Fruit fly (Drosophila melanogaster): ENCODE data around the gene CG11970.

Gene CG11970

DNA sequence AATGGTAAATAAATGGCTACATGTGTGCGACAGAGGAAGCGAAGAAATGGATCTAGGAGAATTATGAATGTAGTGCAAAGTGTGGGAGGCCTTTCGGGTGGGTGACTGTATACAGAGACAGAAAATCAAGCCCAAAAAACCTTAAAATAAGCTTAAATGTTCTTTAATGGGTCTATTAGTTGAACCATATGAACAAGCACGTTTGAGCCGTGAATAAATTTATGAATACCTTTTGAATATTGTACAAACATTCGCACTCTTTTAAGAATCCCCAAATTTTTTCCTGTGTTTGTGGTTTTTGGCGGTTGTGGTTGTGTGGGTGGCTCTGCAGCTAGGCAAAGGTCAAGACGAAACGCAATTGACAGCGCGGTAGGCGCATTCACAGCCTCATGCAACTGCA, 17.9 kb upstream of the CG11970 start:
- TF ChIP-seq CG7045 (GFP tag; optimal IDR thresholded peaks at IDR 0.05) (no peak), kay (GFP tag; ENCODE audit: borderline replicate concordance) (no peak), pad (GFP tag; optimal IDR thresholded peaks at IDR 0.05) (no peak), CG14711 (tag; optimal IDR thresholded peaks at IDR 0.05) (no peak), Clk (GFP tag; optimal IDR thresholded peaks at IDR 0.05) (no peak), CG7101 (tag; optimal IDR thresholded peaks at IDR 0.05) (no peak), Hr96 (GFP tag; optimal IDR thresholded peaks at IDR 0.05) (no peak), CG1620 (GFP tag; optimal IDR thresholded peaks at IDR 0.05) (no peak)

DNA sequence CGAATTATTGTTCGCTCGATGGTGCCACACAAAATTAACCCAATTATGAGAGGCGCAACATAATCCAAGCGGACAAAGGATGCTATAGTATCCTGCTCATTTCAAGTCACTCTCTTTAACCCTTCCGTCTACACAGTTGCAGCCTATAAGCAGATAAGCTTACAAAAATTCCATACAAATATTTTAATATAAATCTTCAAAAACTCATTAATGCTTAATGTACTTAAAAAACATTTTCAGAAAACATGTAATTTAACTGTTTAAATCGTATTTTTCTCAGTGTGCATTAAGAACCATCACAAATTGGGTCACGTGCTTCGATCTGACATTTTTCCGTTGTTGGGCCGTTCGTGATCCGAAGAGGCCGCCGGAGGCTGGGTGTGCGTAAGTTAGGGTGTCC, 15.7 kb upstream of the CG11970 start:
- TF ChIP-seq CG5204 (GFP tag; optimal IDR thresholded peaks at IDR 0.05) (no peak), CG7045 (GFP tag; optimal IDR thresholded peaks at IDR 0.05) (no peak), Mnt (GFP tag; optimal IDR thresholded peaks at IDR 0.05) (no peak), Hr96 (GFP tag; optimal IDR thresholded peaks at IDR 0.05) (no peak), cnc (optimal IDR thresholded peaks at IDR 0.05) (no peak), Clk (GFP tag; optimal IDR thresholded peaks at IDR 0.05) (no peak), CG14711 (tag; optimal IDR thresholded peaks at IDR 0.05) (no peak), Crg-1 (GFP tag; optimal IDR thresholded peaks at IDR 0.05) (no peak)

DNA sequence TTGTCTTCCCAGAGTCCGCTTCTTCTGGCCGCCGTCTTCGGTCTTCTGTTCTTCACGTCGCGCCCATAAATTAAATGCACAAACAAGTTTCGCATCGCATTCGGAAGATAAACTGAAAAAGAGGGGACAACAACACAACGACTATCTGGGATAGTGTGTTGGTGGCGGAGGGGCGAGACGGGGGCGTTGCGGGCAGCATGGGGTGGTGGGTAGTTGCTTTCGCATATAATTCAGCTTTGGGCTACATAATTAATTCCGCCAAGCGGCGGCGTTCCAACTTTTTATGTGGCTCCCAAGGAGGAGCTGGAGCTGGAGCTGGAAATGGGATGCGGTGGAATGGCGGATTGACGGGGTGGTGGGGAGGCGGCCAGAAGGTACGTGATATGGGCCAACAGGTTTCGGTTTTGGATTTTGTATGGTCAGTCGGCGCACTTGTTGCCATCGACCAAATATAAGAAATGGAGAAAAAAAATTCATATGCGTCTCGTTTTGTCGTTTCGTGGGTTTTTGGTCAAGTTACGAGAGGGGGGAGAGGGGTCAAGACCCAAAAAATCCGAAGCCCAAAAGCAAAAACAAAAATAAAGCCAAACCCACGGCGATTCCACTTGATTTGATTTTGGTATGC, 15.1 kb upstream of the CG11970 start:
- TF ChIP-seq tj (GFP tag; optimal IDR thresholded peaks at IDR 0.05): no peak
- no peak for TF ChIP-seq kay (GFP tag; ENCODE audit: borderline replicate concordance)
- TF ChIP-seq CG1620 (GFP tag; optimal IDR thresholded peaks at IDR 0.05): no peak
- no peak for TF ChIP-seq CG12768 (GFP tag; optimal IDR thresholded peaks at IDR 0.05)
- TF ChIP-seq CG14711 (tag; optimal IDR thresholded peaks at IDR 0.05): no peak
- no peak for TF ChIP-seq Crg-1 (GFP tag; optimal IDR thresholded peaks at IDR 0.05)
- no peak for TF ChIP-seq pad (GFP tag; optimal IDR thresholded peaks at IDR 0.05)
- no peak for TF ChIP-seq Clk (GFP tag; optimal IDR thresholded peaks at IDR 0.05)
- no peak for TF ChIP-seq CG7101 (tag; optimal IDR thresholded peaks at IDR 0.05)
- no peak for TF ChIP-seq CG7045 (GFP tag; optimal IDR thresholded peaks at IDR 0.05)
- no peak for TF ChIP-seq Mnt (GFP tag; optimal IDR thresholded peaks at IDR 0.05)
- TF ChIP-seq ovo (GFP tag; optimal IDR thresholded peaks at IDR 0.05): no peak
- no peak for TF ChIP-seq CG5204 (GFP tag; optimal IDR thresholded peaks at IDR 0.05)
- no peak for TF ChIP-seq cnc (optimal IDR thresholded peaks at IDR 0.05)
- TF ChIP-seq bab1 (GFP tag; optimal IDR thresholded peaks at IDR 0.05): no peak
- TF ChIP-seq CG11617 (GFP tag; optimal IDR thresholded peaks at IDR 0.05): no peak
- TF ChIP-seq toe (GFP tag; optimal IDR thresholded peaks at IDR 0.05): no peak

DNA sequence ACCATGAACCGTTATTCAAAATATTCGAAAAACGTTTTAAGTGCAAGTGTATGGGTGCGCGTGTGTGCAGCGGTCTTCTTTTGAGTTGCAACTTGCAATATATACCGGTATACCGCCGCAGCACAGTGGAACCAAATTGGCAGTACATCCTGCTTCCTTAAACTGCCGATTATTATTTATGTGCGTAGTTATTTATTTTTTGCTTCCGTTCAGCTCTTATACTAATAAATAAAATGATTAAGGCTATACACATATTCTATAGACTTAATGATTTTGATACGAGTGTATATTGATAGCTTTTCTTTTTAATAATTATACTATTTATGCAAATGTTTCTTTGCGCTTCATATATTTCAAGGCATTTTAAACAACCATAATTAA, 14.6 kb upstream of the CG11970 start:
- TF ChIP-seq CG33017 (tag; optimal IDR thresholded peaks at IDR 0.05) (no peak), toe (GFP tag; optimal IDR thresholded peaks at IDR 0.05) (no peak), pad (GFP tag; optimal IDR thresholded peaks at IDR 0.05) (no peak), cnc (optimal IDR thresholded peaks at IDR 0.05) (no peak), Clk (GFP tag; optimal IDR thresholded peaks at IDR 0.05) (no peak), cic (GFP tag; optimal IDR thresholded peaks at IDR 0.05) (no peak), Mnt (GFP tag; optimal IDR thresholded peaks at IDR 0.05) (no peak), CG7045 (GFP tag; optimal IDR thresholded peaks at IDR 0.05) (no peak)

DNA sequence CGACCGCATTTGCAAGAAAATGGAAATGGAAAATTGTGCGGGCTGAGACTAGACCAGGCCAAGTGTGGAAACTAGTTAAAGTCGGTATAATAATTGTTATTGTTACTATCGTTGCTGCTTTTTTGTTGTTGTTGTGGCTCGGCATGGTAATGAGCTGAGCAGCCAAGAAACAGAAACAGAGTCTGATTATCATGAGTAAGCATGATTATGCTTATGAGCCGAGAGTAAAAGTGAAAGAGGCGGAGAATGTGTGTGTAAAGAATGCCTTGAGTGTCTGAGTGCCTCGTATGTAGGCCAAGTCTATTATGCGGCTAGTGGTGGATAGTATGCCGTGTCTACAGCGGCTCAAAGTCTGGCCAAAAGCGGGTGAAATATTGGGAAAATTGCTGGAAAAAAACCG, 13.8 kb upstream of the CG11970 start:
- TF ChIP-seq bab1 (GFP tag; optimal IDR thresholded peaks at IDR 0.05) (no peak), Hr96 (GFP tag; optimal IDR thresholded peaks at IDR 0.05) (no peak), CG33017 (tag; optimal IDR thresholded peaks at IDR 0.05) (no peak), toe (GFP tag; optimal IDR thresholded peaks at IDR 0.05) (no peak), CG14711 (tag; optimal IDR thresholded peaks at IDR 0.05) (no peak), CG5204 (GFP tag; optimal IDR thresholded peaks at IDR 0.05) (no peak), cic (GFP tag; optimal IDR thresholded peaks at IDR 0.05) (no peak), cnc (optimal IDR thresholded peaks at IDR 0.05) (no peak), tj (GFP tag; optimal IDR thresholded peaks at IDR 0.05) (no peak), CG7101 (tag; optimal IDR thresholded peaks at IDR 0.05) (no peak), CG11617 (GFP tag; optimal IDR thresholded peaks at IDR 0.05) (no peak), CG12768 (GFP tag; optimal IDR thresholded peaks at IDR 0.05) (no peak), CG1620 (GFP tag; optimal IDR thresholded peaks at IDR 0.05) (no peak), Mnt (GFP tag; optimal IDR thresholded peaks at IDR 0.05) (no peak), Crg-1 (GFP tag; optimal IDR thresholded peaks at IDR 0.05) (no peak), kay (GFP tag; ENCODE audit: borderline replicate concordance) (no peak), CG7045 (GFP tag; optimal IDR thresholded peaks at IDR 0.05) (no peak), pad (GFP tag; optimal IDR thresholded peaks at IDR 0.05) (no peak), Clk (GFP tag; optimal IDR thresholded peaks at IDR 0.05) (no peak)

DNA sequence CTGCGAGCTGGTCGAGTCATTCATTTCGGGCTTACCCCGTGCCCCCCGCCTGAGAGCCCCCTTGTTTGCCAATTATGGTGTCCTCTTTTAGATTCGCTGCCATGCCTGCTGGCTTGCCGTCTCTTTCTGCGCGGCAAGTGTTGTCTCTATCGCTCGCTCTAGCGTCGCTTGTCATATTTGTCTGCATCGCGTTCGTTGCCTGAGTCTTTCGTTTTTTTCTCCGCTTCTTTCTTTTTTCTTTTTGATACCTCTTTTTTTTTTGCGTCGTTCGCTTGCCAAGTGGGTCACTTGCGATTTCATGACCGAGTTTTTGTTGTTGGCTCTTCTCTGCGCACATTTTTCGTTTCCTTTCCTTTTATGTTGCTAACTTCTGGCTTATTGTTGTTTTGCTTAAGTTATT, 12.7 kb upstream of the CG11970 start:
- TF ChIP-seq CG1620 (GFP tag; optimal IDR thresholded peaks at IDR 0.05) (no peak), Clk (GFP tag; optimal IDR thresholded peaks at IDR 0.05) (no peak), pad (GFP tag; optimal IDR thresholded peaks at IDR 0.05) (no peak)

DNA sequence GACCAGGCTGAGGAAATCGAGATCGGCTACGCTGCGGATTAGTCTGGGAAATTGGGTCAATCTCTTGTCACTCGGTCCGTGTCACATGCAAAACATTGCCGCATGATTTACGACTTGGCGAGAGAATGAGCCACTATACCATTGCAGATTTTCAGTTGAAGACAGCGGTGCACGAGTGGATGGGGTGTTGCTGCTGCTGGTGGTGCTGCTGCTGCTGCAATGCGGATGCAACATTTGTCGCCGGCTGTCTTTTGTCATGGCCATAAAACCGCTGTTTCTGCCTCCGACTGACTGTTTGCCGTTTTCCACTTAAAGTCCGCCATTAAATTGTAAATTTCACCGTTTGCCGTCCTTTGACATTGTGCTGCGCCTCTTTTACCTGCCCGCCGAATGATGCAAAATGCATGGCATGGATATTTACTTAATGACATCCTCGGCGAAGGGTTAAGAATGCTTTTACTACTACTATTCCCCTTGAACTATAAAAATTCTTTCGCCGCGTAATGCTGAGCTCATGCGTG, 8.4 kb upstream of the CG11970 start:
- no peak for TF ChIP-seq CG7045 (GFP tag; optimal IDR thresholded peaks at IDR 0.05)
- no peak for TF ChIP-seq CG12768 (GFP tag; optimal IDR thresholded peaks at IDR 0.05)
- TF ChIP-seq CG33017 (tag; optimal IDR thresholded peaks at IDR 0.05): no peak
- no peak for TF ChIP-seq cnc (optimal IDR thresholded peaks at IDR 0.05)
- TF ChIP-seq CG14711 (tag; optimal IDR thresholded peaks at IDR 0.05): no peak
- TF ChIP-seq Clk (GFP tag; optimal IDR thresholded peaks at IDR 0.05): no peak
- TF ChIP-seq ovo (GFP tag; optimal IDR thresholded peaks at IDR 0.05): no peak
- no peak for TF ChIP-seq CG11617 (GFP tag; optimal IDR thresholded peaks at IDR 0.05)
- no peak for TF ChIP-seq toe (GFP tag; optimal IDR thresholded peaks at IDR 0.05)
- TF ChIP-seq Mnt (GFP tag; optimal IDR thresholded peaks at IDR 0.05): no peak
- TF ChIP-seq CG5204 (GFP tag; optimal IDR thresholded peaks at IDR 0.05): no peak
- no peak for TF ChIP-seq CG7101 (tag; optimal IDR thresholded peaks at IDR 0.05)
- no peak for TF ChIP-seq kay (GFP tag; ENCODE audit: borderline replicate concordance)
- TF ChIP-seq cic (GFP tag; optimal IDR thresholded peaks at IDR 0.05): no peak
- no peak for TF ChIP-seq pad (GFP tag; optimal IDR thresholded peaks at IDR 0.05)
- no peak for TF ChIP-seq Crg-1 (GFP tag; optimal IDR thresholded peaks at IDR 0.05)
- no peak for TF ChIP-seq Hr96 (GFP tag; optimal IDR thresholded peaks at IDR 0.05)
